Fruit fly (Drosophila melanogaster): ENCODE measurements around the gene Ets96B.
A peak's percentile ranks its signal among the peaks of the same experiment; 100 is the strongest.

The Ets96B gene

DNA sequence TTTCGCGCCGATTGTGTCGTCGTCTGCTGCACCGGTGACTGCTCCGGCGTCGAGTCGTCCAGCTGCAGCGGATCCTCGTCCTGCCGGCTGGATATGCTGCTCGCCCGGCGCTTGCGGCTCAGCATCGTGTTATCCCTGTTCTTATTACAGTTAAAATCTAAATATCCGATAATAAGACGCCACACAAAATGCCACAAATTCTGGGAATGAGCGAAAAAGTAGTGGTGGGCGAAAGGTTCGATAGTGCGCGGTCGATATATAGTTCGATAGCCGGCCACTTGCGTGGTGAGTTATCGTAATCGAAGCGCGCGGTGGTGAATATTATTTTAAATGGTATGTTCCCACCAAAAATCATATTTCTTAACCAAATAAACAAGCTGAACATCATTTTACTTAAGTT lies 17.2 kb downstream of the Ets96B start, which contains the start of gene polybromo (continued):
- TF ChIP-seq chn (GFP tag; optimal IDR thresholded peaks at IDR 0.05) (no peak), CG4424 (GFP tag; optimal IDR thresholded peaks at IDR 0.05) (no peak), tgo (GFP tag; IDR thresholded peaks at IDR 0.05) (no peak), CG15479 (GFP tag; optimal IDR thresholded peaks at IDR 0.05) (no peak), nerfin-2 (GFP tag; IDR thresholded peaks at IDR 0.05; ENCODE audit: partially characterized antibody) (peak; percentile 88), CG32772 (GFP tag; IDR thresholded peaks at IDR 0.05) (no peak), CG7357 (GFP tag; IDR thresholded peaks at IDR 0.05) (no peak), CG12391 (tag; optimal IDR thresholded peaks at IDR 0.05) (no peak), PHDP (tag; optimal IDR thresholded peaks at IDR 0.05) (no peak), CG6689 (GFP tag; IDR thresholded peaks at IDR 0.05) (no peak), CG12659 (GFP tag; optimal IDR thresholded peaks at IDR 0.05) (no peak), CG7271 (tag; optimal IDR thresholded peaks at IDR 0.05) (no peak), her (GFP tag; optimal IDR thresholded peaks at IDR 0.05) (no peak), pan (optimal IDR thresholded peaks at IDR 0.05) (no peak), pan (GFP tag; optimal IDR thresholded peaks at IDR 0.05 in 1 of 2, IDR thresholded peaks at IDR 0.05 in 1 of 2) (no peak), vnd (GFP tag; IDR thresholded peaks at IDR 0.05; ENCODE audit: partially characterized antibody) (peak; percentile 80; the same call in 2 of the 3 replicates), Atf3 (GFP tag; optimal IDR thresholded peaks at IDR 0.05) (no peak), HLH54F (GFP tag; optimal IDR thresholded peaks at IDR 0.05) (no peak), CG10321 (GFP tag; IDR thresholded peaks at IDR 0.05) (no peak), Kr (GFP tag; optimal IDR thresholded peaks at IDR 0.05) (no peak), pita (GFP tag; optimal IDR thresholded peaks at IDR 0.05) (no peak), CG1647 (GFP tag; optimal IDR thresholded peaks at IDR 0.05) (no peak), CG31441 (GFP tag; IDR thresholded peaks at IDR 0.05) (no peak), run (tag; optimal IDR thresholded peaks at IDR 0.05) (no peak), prd (optimal IDR thresholded peaks at IDR 0.05) (no peak), prd (GFP tag; IDR thresholded peaks at IDR 0.05) (no peak), CG8089 (GFP tag; optimal IDR thresholded peaks at IDR 0.05) (no peak), CG7839 (tag; optimal IDR thresholded peaks at IDR 0.05) (no peak), CG15514 (GFP tag; optimal IDR thresholded peaks at IDR 0.05) (peak; percentile 77), CG31388 (GFP tag; optimal IDR thresholded peaks at IDR 0.05) (no peak), row (GFP tag; IDR thresholded peaks at IDR 0.05) (peak; percentile 42; the same call in 2 of the 3 replicates), tll (GFP tag; optimal IDR thresholded peaks at IDR 0.05) (no peak), unc-4 (GFP tag; IDR thresholded peaks at IDR 0.05; ENCODE audit: partially characterized antibody) (peak; percentile 94), Side (GFP tag; optimal IDR thresholded peaks at IDR 0.05) (no peak), Blimp-1 (GFP tag; optimal IDR thresholded peaks at IDR 0.05) (no peak), CG33557 (GFP tag; optimal IDR thresholded peaks at IDR 0.05) (no peak), odd (GFP tag; optimal IDR thresholded peaks at IDR 0.05) (no peak), oc (tag; optimal IDR thresholded peaks at IDR 0.05) (no peak), CG6254 (GFP tag; optimal IDR thresholded peaks at IDR 0.05) (no peak), CG1603 (tag; optimal IDR thresholded peaks at IDR 0.05) (no peak), Usf (GFP tag; optimal IDR thresholded peaks at IDR 0.05) (no peak), HLH4C (GFP tag; IDR thresholded peaks at IDR 0.05; ENCODE audit: partially characterized antibody) (peak; percentile 83), salm (tag; optimal IDR thresholded peaks at IDR 0.05) (no peak), CG14965 (GFP tag; optimal IDR thresholded peaks at IDR 0.05; ENCODE audit: borderline replicate concordance) (no peak), mld (GFP tag; IDR thresholded peaks at IDR 0.05; ENCODE audit: partially characterized antibody) (peak; percentile 74; the same call in 1 of the 3 replicates), CG12155 (GFP tag; optimal IDR thresholded peaks at IDR 0.05) (no peak), CG9215 (GFP tag; IDR thresholded peaks at IDR 0.05) (no peak), Nf-YC (tag; optimal IDR thresholded peaks at IDR 0.05) (no peak), CG7556 (GFP tag; optimal IDR thresholded peaks at IDR 0.05) (no peak), Mrtf (GFP tag; IDR thresholded peaks at IDR 0.05) (no peak), CG3995 (GFP tag; optimal IDR thresholded peaks at IDR 0.05) (no peak)
